Fruit fly (Drosophila melanogaster) whole organism, pupa: ENCODE measurements around the gene Nle.

Experiments used
- CG10348 ChIP-seq: fragments of 200-800 bp; sonication (Bioruptor generic); IDR thresholded peaks from 2 replicates; pipeline ENCODE4 v1.3.6; 2022; ENCODE audit warnings: missing biosample characterization, missing genetic modification characterization
- CG12605 ChIP-seq: fragments of 200-800 bp; sonication (Bioruptor generic); IDR thresholded peaks from 2 replicates; pipeline ENCODE4 v1.3.6; 2022; ENCODE audit warnings: missing biosample characterization, missing genetic modification characterization
- CG13204 ChIP-seq: fragments of 200-800 bp; sonication (Bioruptor generic); optimal IDR thresholded peaks from 2 replicates; lab custom pipeline; 2018; ENCODE audit warnings: missing biosample characterization, mild to moderate bottlenecking, missing genetic modification characterization, moderate library complexity
- CG14655 ChIP-seq: fragments of 200-800 bp; sonication (Bioruptor generic); optimal IDR thresholded peaks from 3 replicates; lab custom pipeline; 2017; ENCODE audit warnings: mild to moderate bottlenecking, missing biosample characterization, missing genetic modification reagents, missing genetic modification characterization
- CG15710 ChIP-seq: fragments of 200-800 bp; sonication (Bioruptor generic); optimal IDR thresholded peaks from 2 replicates; lab custom pipeline; 2018; ENCODE audit warnings: missing biosample characterization, mild to moderate bottlenecking, missing genetic modification characterization, moderate library complexity
- CG17806 ChIP-seq: fragments of 200-800 bp; sonication (Bioruptor generic); optimal IDR thresholded peaks from 2 replicates; lab custom pipeline; 2018; ENCODE audit warnings: missing biosample characterization, mild to moderate bottlenecking, missing genetic modification characterization, moderate library complexity
- CG32121 ChIP-seq: fragments of 200-800 bp; sonication (Bioruptor generic); IDR thresholded peaks from 2 replicates; pipeline ENCODE4 v1.3.6; 2022; ENCODE audit warnings: missing biosample characterization, missing genetic modification characterization
- CG34367 ChIP-seq: fragments of 200-800 bp; sonication (Bioruptor generic); optimal IDR thresholded peaks from 2 replicates; lab custom pipeline; 2018; ENCODE audit warnings: missing biosample characterization, mild to moderate bottlenecking, missing genetic modification characterization
- CG4496 ChIP-seq: fragments of 200-800 bp; sonication (Bioruptor generic); IDR thresholded peaks from 3 replicates; pipeline ENCODE4 v1.3.6; 2022; ENCODE audit warnings: missing biosample characterization, missing genetic modification characterization
- CG8159 ChIP-seq: fragments of 200-800 bp; sonication (Bioruptor generic); optimal IDR thresholded peaks from 3 replicates; lab custom pipeline; 2018; ENCODE audit warnings: missing biosample characterization, mild to moderate bottlenecking, missing genetic modification characterization, moderate library complexity
- CG8301 ChIP-seq: fragments of 200-800 bp; sonication (Bioruptor generic); optimal IDR thresholded peaks from 2 replicates; lab custom pipeline; 2018; ENCODE audit warnings: missing biosample characterization, mild to moderate bottlenecking, missing genetic modification characterization
- CG9948 ChIP-seq: fragments of 200-800 bp; sonication (Bioruptor generic); optimal IDR thresholded peaks from 2 replicates; lab custom pipeline; 2018; ENCODE audit warnings: missing biosample characterization, mild to moderate bottlenecking, missing genetic modification characterization, moderate library complexity
- D1 ChIP-seq: fragments of 200-800 bp; sonication (Bioruptor generic); optimal IDR thresholded peaks from 2 replicates; lab custom pipeline; 2018; ENCODE audit warnings: missing biosample characterization, mild to moderate bottlenecking, missing genetic modification characterization, moderate library complexity
- EcR ChIP-seq: fragments of 200-800 bp; sonication (Bioruptor generic); optimal IDR thresholded peaks from 3 replicates; lab custom pipeline; 2019; ENCODE audit warnings: missing biosample characterization, missing genetic modification characterization, mild to moderate bottlenecking, moderate library complexity, missing genetic modification reagents
- Ets98B ChIP-seq: fragments of 200-800 bp; sonication (Bioruptor generic); IDR thresholded peaks from 2 replicates; pipeline ENCODE4 v1.3.6; 2022; ENCODE audit warnings: missing biosample characterization, missing genetic modification characterization
- Pif1A ChIP-seq: fragments of 200-800 bp; sonication (Bioruptor generic); optimal IDR thresholded peaks from 3 replicates; lab custom pipeline; 2016; ENCODE audit warnings: missing biosample characterization, missing genetic modification characterization
- Pif1B ChIP-seq: fragments of 200-800 bp; sonication (Bioruptor generic); optimal IDR thresholded peaks from 3 replicates; lab custom pipeline; 2016; ENCODE audit warnings: missing biosample characterization, missing genetic modification characterization
- Snoo ChIP-seq: fragments of 200-800 bp; sonication (Bioruptor generic); optimal IDR thresholded peaks from 3 replicates; lab custom pipeline; 2017; ENCODE audit warnings: missing biosample characterization, mild to moderate bottlenecking, missing genetic modification characterization, inconsistent platforms
- fd96Ca ChIP-seq: fragments of 200-800 bp; sonication (Bioruptor generic); IDR thresholded peaks from 3 replicates; pipeline ENCODE4 v1.3.6; 2022; ENCODE audit warnings: missing biosample characterization, missing genetic modification characterization
- gl ChIP-seq: fragments of 200-800 bp; sonication (Bioruptor generic); optimal IDR thresholded peaks from 2 replicates; lab custom pipeline; 2018; ENCODE audit warnings: missing biosample characterization, mild to moderate bottlenecking, missing genetic modification characterization
- rn ChIP-seq: fragments of 200-800 bp; sonication (Bioruptor generic); IDR thresholded peaks from 2 replicates; pipeline ENCODE4 v1.3.6; 2022; ENCODE audit warnings: missing biosample characterization, missing genetic modification characterization

The Nle gene

DNA sequence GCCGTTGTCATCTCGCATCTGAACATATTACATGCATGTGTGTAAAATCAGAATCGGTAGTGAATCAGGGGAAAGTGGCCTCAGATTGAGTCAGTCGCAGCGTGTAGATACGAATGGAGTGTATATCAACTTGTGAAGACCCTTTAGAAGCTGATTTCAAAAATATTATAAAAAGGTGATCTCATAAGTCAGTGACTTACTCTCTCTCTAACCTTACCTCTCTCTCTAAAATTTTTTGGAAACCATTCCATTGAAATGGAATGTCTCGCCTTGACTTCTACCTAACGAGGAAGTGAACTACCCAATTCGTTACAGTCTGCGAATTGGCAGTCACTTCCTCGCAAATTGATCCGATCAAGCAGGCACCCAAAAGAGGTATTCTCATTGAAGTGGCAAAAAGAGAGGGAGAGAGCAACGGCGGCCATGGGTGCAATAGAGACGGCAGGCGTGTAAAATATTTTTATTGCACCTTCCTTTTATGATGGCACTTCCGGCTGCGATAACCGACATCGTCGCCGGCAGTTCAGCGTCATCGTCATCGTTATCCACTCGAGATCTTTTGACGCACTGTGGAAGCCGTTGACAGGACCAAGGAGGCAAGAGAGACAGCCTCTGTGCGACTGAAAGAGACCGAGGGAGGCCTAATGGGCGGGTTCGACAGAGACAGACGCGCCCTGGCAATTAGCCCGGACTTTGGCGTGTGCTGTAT lies 49.9 kb downstream of the Nle start:
- TF ChIP-seq CG17806 (peak; percentile 13), CG14655 (no peak), Snoo (tag; lab: Kevin White, UChicago) (peak; percentile 16), CG8301 (tag; lab: Kevin White, UChicago) (no peak), CG9948 (tag; lab: Kevin White, UChicago) (peak; percentile 19), CG4496 (no peak), CG13204 (GFP tag; lab: Kevin White, UChicago) (no peak), CG12605 (no peak), CG10348 (GFP tag; lab: Robert Waterston, UW) (no peak), CG8159 (tag; lab: Kevin White, UChicago) (peak; percentile 45), gl (tag; lab: Kevin White, UChicago) (no peak), fd96Ca (no peak), CG34367 (tag; lab: Kevin White, UChicago) (no peak), Pif1B (GFP tag; lab: Kevin White, UChicago) (peak; percentile 22), EcR (GFP tag; lab: Kevin White, UChicago) (no peak), D1 (tag; lab: Kevin White, UChicago) (no peak), rn (no peak), Pif1A (GFP tag; lab: Kevin White, UChicago) (peak; percentile 51), CG32121 (GFP tag; lab: Robert Waterston, UW) (no peak), CG15710 (tag; lab: Kevin White, UChicago) (peak; percentile 35), Ets98B (GFP tag; lab: Robert Waterston, UW) (no peak)
